Fruit fly (Drosophila melanogaster) whole organism, prepupa: ENCODE results near the gene Mgstl.

Experiments used
- Blimp-1 ChIP-seq: fragments of 200-800 bp; sonication (Bioruptor generic); optimal IDR thresholded peaks from 3 replicates; lab custom pipeline; 2017; ENCODE audit warnings: missing biosample characterization, missing genetic modification characterization, mild to moderate bottlenecking, moderate library complexity, missing genetic modification reagents
- CG10631 ChIP-seq: fragments of 200-800 bp; sonication (Bioruptor generic); optimal IDR thresholded peaks from 2 replicates; lab custom pipeline; 2016; ENCODE audit warnings: missing biosample characterization, missing genetic modification characterization
- CG10669 ChIP-seq: fragments of 200-800 bp; sonication (Bioruptor generic); optimal IDR thresholded peaks from 3 replicates; lab custom pipeline; 2018; ENCODE audit warnings: missing biosample characterization, mild to moderate bottlenecking, missing genetic modification characterization, moderate library complexity
- CG11294 ChIP-seq: fragments of 200-800 bp; sonication (Bioruptor generic); IDR thresholded peaks from 2 replicates; pipeline ENCODE4 v1.3.6; 2022; ENCODE audit warnings: missing biosample characterization, missing genetic modification characterization
- CG11762 ChIP-seq: fragments of 200-800 bp; sonication (Bioruptor generic); optimal IDR thresholded peaks from 3 replicates; lab custom pipeline; 2016; ENCODE audit warnings: missing biosample characterization, missing genetic modification characterization; ENCODE audit not compliant: insufficient read depth
- CG11902 ChIP-seq: fragments of 200-800 bp; sonication (Bioruptor generic); optimal IDR thresholded peaks from 3 replicates; lab custom pipeline; 2016; ENCODE audit warnings: missing biosample characterization, missing genetic modification characterization
- CG15336 ChIP-seq: fragments of 200-800 bp; sonication (Bioruptor generic); IDR thresholded peaks from 2 replicates; pipeline ENCODE4 v1.3.6; 2022; ENCODE audit warnings: missing biosample characterization, missing genetic modification characterization
- CG3032 ChIP-seq: fragments of 200-800 bp; optimal IDR thresholded peaks from 2 replicates; lab custom pipeline; 2019; ENCODE audit warnings: missing biosample characterization, mild to moderate bottlenecking, missing genetic modification characterization, moderate library complexity
- CG31627 ChIP-seq: fragments of 200-800 bp; sonication (Bioruptor generic); optimal IDR thresholded peaks from 3 replicates; lab custom pipeline; 2016; ENCODE audit warnings: missing biosample characterization, missing genetic modification characterization
- CG4318 ChIP-seq: fragments of 200-800 bp; sonication (Bioruptor generic); optimal IDR thresholded peaks from 3 replicates; lab custom pipeline; 2017; ENCODE audit warnings: missing biosample characterization, mild to moderate bottlenecking, missing genetic modification characterization
- CG6163 ChIP-seq: fragments of 200-800 bp; sonication (Bioruptor generic); IDR thresholded peaks from 3 replicates; pipeline ENCODE4 v1.3.6; 2022; ENCODE audit warnings: missing biosample characterization, missing genetic modification characterization
- CG6792 ChIP-seq: fragments of 200-800 bp; sonication (Bioruptor generic); optimal IDR thresholded peaks from 3 replicates; lab custom pipeline; 2016; ENCODE audit warnings: missing biosample characterization, missing genetic modification characterization
- CG6808 ChIP-seq: fragments of 200-800 bp; sonication (Bioruptor generic); optimal IDR thresholded peaks from 3 replicates; lab custom pipeline; 2017; ENCODE audit warnings: missing biosample characterization, missing genetic modification characterization, mild to moderate bottlenecking, moderate library complexity, missing genetic modification reagents
- CG6854 ChIP-seq: fragments of 200-800 bp; sonication (Bioruptor generic); optimal IDR thresholded peaks from 2 replicates; lab custom pipeline; 2017; ENCODE audit warnings: missing biosample characterization, mild to moderate bottlenecking, missing genetic modification characterization
- CG7368 ChIP-seq: fragments of 200-800 bp; sonication (Bioruptor generic); optimal IDR thresholded peaks from 3 replicates; lab custom pipeline; 2016; ENCODE audit warnings: missing biosample characterization, missing genetic modification characterization
- CG8119 ChIP-seq: fragments of 200-800 bp; sonication (Bioruptor generic); IDR thresholded peaks from 3 replicates; pipeline ENCODE4 v1.3.6; 2022; ENCODE audit warnings: missing biosample characterization, missing genetic modification characterization
- CG8319 ChIP-seq: fragments of 200-800 bp; sonication (Bioruptor generic); optimal IDR thresholded peaks from 3 replicates; lab custom pipeline; 2016; ENCODE audit warnings: missing biosample characterization, missing genetic modification characterization
- Eip75B ChIP-seq: fragments of 200-800 bp; sonication (Bioruptor generic); optimal IDR thresholded peaks from 3 replicates; lab custom pipeline; 2016; ENCODE audit warnings: missing biosample characterization, missing genetic modification characterization
- Eip78C ChIP-seq: fragments of 200-800 bp; sonication (Bioruptor generic); peaks from one replicate; lab custom pipeline; 2016; ENCODE audit warnings: missing biosample characterization, missing genetic modification characterization
- Ets21C ChIP-seq: fragments of 200-800 bp; sonication (Bioruptor generic); optimal IDR thresholded peaks from 3 replicates; lab custom pipeline; 2016; ENCODE audit warnings: missing biosample characterization, missing genetic modification characterization
- Ets96B ChIP-seq: fragments of 200-800 bp; optimal IDR thresholded peaks from 2 replicates; lab custom pipeline; 2019; ENCODE audit warnings: missing biosample characterization, mild to moderate bottlenecking, missing genetic modification characterization, moderate library complexity
- Gug ChIP-seq: fragments of 200-800 bp; sonication (Bioruptor generic); IDR thresholded peaks from 2 replicates; pipeline ENCODE4 v1.3.6; 2022; ENCODE audit warnings: missing biosample characterization, missing genetic modification characterization
- Hr38 ChIP-seq: sonication (Bioruptor generic); optimal IDR thresholded peaks from 2 replicates; lab custom pipeline; 2016; ENCODE audit warnings: missing biosample characterization, missing genetic modification characterization
- Hr39 ChIP-seq: fragments of 200-800 bp; sonication (Bioruptor generic); optimal IDR thresholded peaks from 2 replicates; lab custom pipeline; 2016; ENCODE audit warnings: missing biosample characterization, missing genetic modification characterization
- Smox ChIP-seq: fragments of 200-800 bp; sonication (Bioruptor generic); optimal IDR thresholded peaks from 3 replicates; lab custom pipeline; 2016; ENCODE audit warnings: missing biosample characterization, missing genetic modification characterization
- Sox102F ChIP-seq: fragments of 200-800 bp; sonication (Bioruptor generic); optimal IDR thresholded peaks from 2 replicates; lab custom pipeline; 2016; ENCODE audit warnings: missing biosample characterization, mild to moderate bottlenecking, missing genetic modification characterization
- Sox14 ChIP-seq: fragments of 200-800 bp; sonication (Bioruptor generic); optimal IDR thresholded peaks from 3 replicates; lab custom pipeline; 2016; ENCODE audit warnings: missing biosample characterization, missing genetic modification characterization
- Sox15 ChIP-seq: fragments of 200-800 bp; sonication (Bioruptor generic); optimal IDR thresholded peaks from 3 replicates; lab custom pipeline; 2016; ENCODE audit warnings: missing biosample characterization, missing genetic modification characterization
- achi ChIP-seq: fragments of 200-800 bp; sonication (Bioruptor generic); optimal IDR thresholded peaks from 3 replicates; lab custom pipeline; 2016; ENCODE audit warnings: missing biosample characterization, missing genetic modification characterization
- acj6 ChIP-seq: fragments of 200-800 bp; sonication (Bioruptor generic); optimal IDR thresholded peaks from 3 replicates; lab custom pipeline; 2016; ENCODE audit warnings: missing biosample characterization, missing genetic modification characterization
- cyc ChIP-seq: fragments of 200-800 bp; sonication (Bioruptor generic); optimal IDR thresholded peaks from 3 replicates; lab custom pipeline; 2016; ENCODE audit warnings: missing biosample characterization, missing genetic modification characterization
- dac ChIP-seq: fragments of 200-800 bp; sonication (Bioruptor generic); optimal IDR thresholded peaks from 2 replicates; lab custom pipeline; 2017; ENCODE audit warnings: missing biosample characterization, mild to moderate bottlenecking, missing genetic modification characterization
- eg ChIP-seq: fragments of 200-800 bp; sonication (Bioruptor generic); IDR thresholded peaks from 3 replicates; pipeline ENCODE4 v1.3.6; 2022; ENCODE audit warnings: missing biosample characterization, missing genetic modification characterization
- fd59A ChIP-seq: fragments of 200-800 bp; sonication (Bioruptor generic); optimal IDR thresholded peaks from 2 replicates; lab custom pipeline; 2017; ENCODE audit warnings: missing biosample characterization, mild to moderate bottlenecking, missing genetic modification characterization, missing genetic modification reagents
- fd85E ChIP-seq: fragments of 200-800 bp; sonication (Bioruptor generic); optimal IDR thresholded peaks from 3 replicates; lab custom pipeline; 2016; ENCODE audit warnings: missing biosample characterization, missing genetic modification characterization
- fkh ChIP-seq: fragments of 200-800 bp; sonication (Bioruptor generic); optimal IDR thresholded peaks from 3 replicates; lab custom pipeline; 2017; ENCODE audit warnings: missing biosample characterization, mild to moderate bottlenecking, missing genetic modification characterization, moderate library complexity
- pdm3 ChIP-seq: fragments of 200-800 bp; sonication (Bioruptor generic); optimal IDR thresholded peaks from 3 replicates; lab custom pipeline; 2016; ENCODE audit warnings: missing biosample characterization, missing genetic modification characterization
- salr ChIP-seq, 2 experiments: fragments of 200-800 bp; sonication (Bioruptor generic); optimal IDR thresholded peaks; 3 replicates each; lab custom pipeline; 2016 to 2018; ENCODE audit warnings: missing biosample characterization in 2 of 2, missing genetic modification characterization in 2 of 2, mild to moderate bottlenecking in 1 of 2
- spab ChIP-seq: fragments of 200-800 bp; sonication (Bioruptor generic); optimal IDR thresholded peaks from 2 replicates; lab custom pipeline; 2017; ENCODE audit warnings: missing biosample characterization, mild to moderate bottlenecking, missing genetic modification characterization, missing genetic modification reagents
- svp ChIP-seq: fragments of 200-800 bp; sonication (Bioruptor generic); peaks from one replicate; lab custom pipeline; 2016; ENCODE audit warnings: missing biosample characterization, missing genetic modification characterization
- topi ChIP-seq: fragments of 200-800 bp; sonication (Bioruptor generic); optimal IDR thresholded peaks from 3 replicates; lab custom pipeline; 2016; ENCODE audit warnings: missing biosample characterization, missing genetic modification characterization
- vri ChIP-seq: fragments of 200-800 bp; sonication (Bioruptor generic); optimal IDR thresholded peaks from 3 replicates; lab custom pipeline; 2016; ENCODE audit warnings: missing biosample characterization, mild to moderate bottlenecking, missing genetic modification characterization

Mgstl gene

dm6 chrX:21064927-21065326 is 23.0 kb downstream of the Mgstl start (continued):
- TF ChIP-seq pdm3 (GFP tag; lab: Kevin White, UChicago) (peak; percentile 93), Ets96B (tag; lab: Kevin White, UChicago) (peak; percentile 75), CG11902 (peak; percentile 92), Hr39 (peak; percentile 97), CG11294 (GFP tag; lab: Robert Waterston, UW) (peak; percentile 83), cyc (GFP tag; lab: Kevin White, UChicago) (peak; percentile 97), Sox15 (peak; percentile 92), CG7368 (GFP tag; lab: Kevin White, UChicago) (peak; percentile 89), Gug (peak; percentile 78), Blimp-1 (GFP tag; lab: Kevin White, UChicago) (peak; percentile 82), Eip75B (GFP tag; lab: Kevin White, UChicago) (peak; percentile 92), CG6808 (GFP tag; lab: Kevin White, UChicago) (peak; percentile 80), salr (GFP tag; optimal IDR thresholded peaks at IDR 0.05; lab: Kevin White, UChicago) (peak; percentile 71 to 78), CG3032 (tag; lab: Kevin White, UChicago) (peak; percentile 75), CG31627 (GFP tag; lab: Kevin White, UChicago) (peak; percentile 98), Hr38 (GFP tag; lab: Kevin White, UChicago) (peak; percentile 42), CG11762 (GFP tag; lab: Kevin White, UChicago) (peak; percentile 86)

DNA sequence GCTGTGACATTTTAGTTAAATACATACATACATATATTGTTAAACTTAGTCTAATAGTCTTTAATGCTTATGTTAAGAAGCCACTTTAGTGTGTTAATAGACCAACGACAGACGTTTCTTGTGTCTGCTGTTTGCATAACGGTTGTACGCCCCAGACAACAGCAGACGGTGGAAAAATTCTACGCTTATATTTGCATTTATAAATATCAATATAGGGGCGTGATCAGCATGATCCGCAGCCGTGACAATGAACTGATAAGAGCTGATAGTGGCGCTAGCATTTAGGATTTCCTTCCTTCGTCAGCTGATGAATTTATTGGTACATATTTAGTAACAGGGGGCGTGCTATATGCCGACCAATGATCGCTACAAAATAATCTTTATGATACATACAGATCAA is 23.9 kb downstream of the Mgstl start:
- TF ChIP-seq fkh (peak; percentile 65), CG6854 (GFP tag; lab: Kevin White, UChicago) (no peak), CG6163 (GFP tag; lab: Robert Waterston, UW) (no peak), CG10631 (GFP tag; lab: Kevin White, UChicago) (no peak), CG10669 (no peak), CG8319 (GFP tag; lab: Kevin White, UChicago) (no peak), Eip78C (GFP tag; lab: Kevin White, UChicago) (peak; percentile 10), svp (GFP tag; lab: Kevin White, UChicago) (peak; percentile 38), Sox14 (no peak), achi (GFP tag; lab: Kevin White, UChicago) (no peak), CG3032 (tag; lab: Kevin White, UChicago) (no peak)

dm6 chrX:21067474-21067873 is 25.5 kb downstream of the Mgstl start, which contains the start of gene CG32512:
Gene CG32512 (minus strand): TSS chrX:21067540.
- TF ChIP-seq CG15336 (GFP tag; lab: Robert Waterston, UW) (peak; percentile 12; the same call in 1 of the 2 replicates), Gug (no peak), fd85E (GFP tag; lab: Kevin White, UChicago) (no peak), dac (no peak), fd59A (no peak), CG8119 (GFP tag; lab: Robert Waterston, UW) (peak; percentile 13; the same call in 1 of the 3 replicates), CG6163 (GFP tag; lab: Robert Waterston, UW) (peak; percentile 49), vri (GFP tag; lab: Kevin White, UChicago) (peak; percentile 16), CG11902 (no peak), Hr39 (peak; percentile 1), Blimp-1 (GFP tag; lab: Kevin White, UChicago) (no peak), CG8319 (GFP tag; lab: Kevin White, UChicago) (no peak), eg (peak; percentile 53; the same call in 1 of the 3 replicates), CG10631 (GFP tag; lab: Kevin White, UChicago) (no peak), CG11762 (GFP tag; lab: Kevin White, UChicago) (no peak)
- TF ChIP-seq, all 60 proteins: peak for 6

- peak; percentile 56 for TF ChIP-seq CG4318
- TF ChIP-seq Sox14: no peak
- TF ChIP-seq CG11902: peak; percentile 9
- TF ChIP-seq Gug: no peak
- TF ChIP-seq Smox (GFP tag; lab: Kevin White, UChicago): peak; percentile 25
- TF ChIP-seq fd59A: peak; percentile 43
- no peak for TF ChIP-seq Hr38 (GFP tag; lab: Kevin White, UChicago)
- no peak for TF ChIP-seq Sox102F (GFP tag; lab: Kevin White, UChicago)
- no peak for TF ChIP-seq CG11294 (GFP tag; lab: Robert Waterston, UW)
- peak; percentile 47 for TF ChIP-seq spab (GFP tag; lab: Kevin White, UChicago)
- TF ChIP-seq dac: peak; percentile 32
- peak; percentile 44 for TF ChIP-seq acj6 (GFP tag; lab: Kevin White, UChicago)
- peak; percentile 52; the same call in 2 of the 3 replicates for TF ChIP-seq CG6163 (GFP tag; lab: Robert Waterston, UW)
- TF ChIP-seq Eip78C (GFP tag; lab: Kevin White, UChicago): peak; percentile 77
- TF ChIP-seq CG10669: peak; percentile 35
- TF ChIP-seq achi (GFP tag; lab: Kevin White, UChicago): peak; percentile 32
- no peak for TF ChIP-seq Sox15
- no peak for TF ChIP-seq Blimp-1 (GFP tag; lab: Kevin White, UChicago)
- no peak for TF ChIP-seq Ets21C (GFP tag; lab: Kevin White, UChicago)
- peak; percentile 49; the same call in 2 of the 3 replicates for TF ChIP-seq eg
- TF ChIP-seq CG6854 (GFP tag; lab: Kevin White, UChicago): no peak
- TF ChIP-seq fd85E (GFP tag; lab: Kevin White, UChicago): no peak
- TF ChIP-seq pdm3 (GFP tag; lab: Kevin White, UChicago): peak; percentile 36
- TF ChIP-seq topi (GFP tag; lab: Kevin White, UChicago): no peak
- peak; percentile 8 for TF ChIP-seq cyc (GFP tag; lab: Kevin White, UChicago)
- TF ChIP-seq CG3032 (tag; lab: Kevin White, UChicago): no peak
- TF ChIP-seq CG6792 (GFP tag; lab: Kevin White, UChicago): peak; percentile 1
Measured at dm6 chrX:21067908-21068307, 26.0 kb downstream of the Mgstl start.
